Worm (Caenorhabditis elegans): Measurements from ENCODE around the gene F26A1.1.
A peak's percentile ranks its signal among the peaks of the same experiment; 100 is the strongest.

Gene F26A1.1

ce11 chrIII:4854918-4855317 is 4.6 kb downstream of the F26A1.1 start, which contains the start of gene C35D10.8:
Gene C35D10.8 (plus strand): TSS chrIII:4855218.
- TF ChIP-seq unc-98 (GFP tag; IDR thresholded peaks at IDR 0.05): no peak
- no peak for TF ChIP-seq elt-2 (tag; optimal IDR thresholded peaks at IDR 0.05)
- no peak for TF ChIP-seq elt-3 (tag; optimal IDR thresholded peaks at IDR 0.05)
- no peak for TF ChIP-seq dpl-1 (GFP tag; optimal IDR thresholded peaks at IDR 0.05)

DNA sequence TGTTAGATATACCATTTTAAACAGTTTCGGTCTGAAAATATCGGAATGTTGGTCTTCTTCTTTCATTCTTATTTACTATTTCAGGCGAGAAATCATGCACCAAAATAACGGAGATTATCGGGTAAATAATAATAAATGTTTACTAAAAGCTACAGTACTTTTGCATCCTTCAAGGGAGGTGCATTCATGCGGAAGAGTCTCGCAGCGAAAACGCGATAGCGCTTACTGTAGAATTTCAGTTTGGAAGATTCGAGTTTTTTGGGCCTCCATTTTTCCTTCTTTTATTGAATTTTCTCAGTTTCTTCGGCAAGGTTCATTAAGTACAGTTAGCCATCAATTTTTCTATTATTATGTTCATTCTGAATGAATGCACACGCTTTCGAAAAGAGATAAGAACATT is 5.8 kb downstream of the F26A1.1 start, which contains the start of gene C35D10.7:
Gene C35D10.7 (plus strand): TSS at position 85 of the 400 bp plus-strand sequence.
- TF ChIP-seq lin-15B (tag; optimal IDR thresholded peaks at IDR 0.05) (no peak), efl-1 (optimal IDR thresholded peaks at IDR 0.05) (no peak), efl-1 (GFP tag; optimal IDR thresholded peaks at IDR 0.05 in 1 of 2) (no peak), unc-86 (tag; optimal IDR thresholded peaks at IDR 0.05) (no peak), F16B12.6 (tag; optimal IDR thresholded peaks at IDR 0.05) (no peak), Y116A8C.19 (tag; optimal IDR thresholded peaks at IDR 0.05; ENCODE audit: borderline replicate concordance) (no peak), lir-3 (tag; optimal IDR thresholded peaks at IDR 0.05; ENCODE audit: poor library complexity) (no peak), lin-39 (tag; optimal IDR thresholded peaks at IDR 0.05) (no peak), jun-1 (tag; optimal IDR thresholded peaks at IDR 0.05) (no peak), mab-9 (GFP tag; IDR thresholded peaks at IDR 0.05) (no peak), nhr-12 (tag; optimal IDR thresholded peaks at IDR 0.05) (no peak), fkh-8 (tag; optimal IDR thresholded peaks at IDR 0.05) (no peak), fkh-4 (tag; optimal IDR thresholded peaks at IDR 0.05; ENCODE audit: borderline replicate concordance) (no peak), nhr-19 (GFP tag; conservative IDR thresholded peaks at IDR 0.05) (no peak), mef-2 (tag; optimal IDR thresholded peaks at IDR 0.05) (no peak), blmp-1 (tag; optimal IDR thresholded peaks at IDR 0.05) (no peak), ztf-11 (tag; optimal IDR thresholded peaks at IDR 0.05) (no peak), nhr-84 (tag; optimal IDR thresholded peaks at IDR 0.05) (no peak), irx-1 (tag; optimal IDR thresholded peaks at IDR 0.05) (no peak), fos-1 (tag; optimal IDR thresholded peaks at IDR 0.05) (no peak), unc-30 (tag; optimal IDR thresholded peaks at IDR 0.05) (no peak)

ce11 chrIII:4856992-4857391 is 6.7 kb downstream of the F26A1.1 start:
- TF ChIP-seq mab-9 (GFP tag; IDR thresholded peaks at IDR 0.05) (no peak), zag-1 (tag; optimal IDR thresholded peaks at IDR 0.05) (no peak), efl-1 (optimal IDR thresholded peaks at IDR 0.05) (no peak), efl-1 (GFP tag; optimal IDR thresholded peaks at IDR 0.05 in 1 of 2) (no peak), elt-2 (tag; optimal IDR thresholded peaks at IDR 0.05) (no peak), nhr-11 (tag; optimal IDR thresholded peaks at IDR 0.05) (no peak), tlp-1 (tag; optimal IDR thresholded peaks at IDR 0.05) (no peak), ces-1 (GFP tag; optimal IDR thresholded peaks at IDR 0.05) (no peak), unc-98 (GFP tag; IDR thresholded peaks at IDR 0.05) (no peak), irx-1 (tag; optimal IDR thresholded peaks at IDR 0.05) (no peak), F16B12.6 (tag; optimal IDR thresholded peaks at IDR 0.05) (no peak), efl-3 (GFP tag; optimal IDR thresholded peaks at IDR 0.05) (no peak), unc-86 (tag; optimal IDR thresholded peaks at IDR 0.05) (no peak), rnt-1 (tag; optimal IDR thresholded peaks at IDR 0.05) (no peak), nhr-76 (tag; optimal IDR thresholded peaks at IDR 0.05) (no peak), tbx-2 (tag; optimal IDR thresholded peaks at IDR 0.05) (no peak), grh-1 (GFP tag; IDR thresholded peaks at IDR 0.05) (no peak)

DNA sequence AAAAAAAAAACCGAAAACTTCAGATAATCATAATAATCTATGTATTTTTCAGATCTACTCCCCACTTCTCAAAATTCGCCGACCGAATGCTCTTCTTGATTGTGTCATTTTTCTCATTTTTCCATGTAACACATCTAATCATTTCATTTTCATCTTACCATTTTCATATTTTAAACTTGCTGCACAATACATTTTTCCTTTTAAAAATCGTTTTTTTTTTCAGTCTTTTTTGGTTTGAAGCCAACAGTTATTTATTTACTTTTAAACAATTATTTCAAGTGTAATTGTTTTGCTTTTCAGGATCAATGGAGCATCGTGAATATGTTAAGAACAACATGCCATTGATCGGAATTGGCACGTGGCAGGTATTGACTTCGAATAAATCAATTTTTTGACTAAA is 8.7 kb downstream of the F26A1.1 start, which contains the start of gene C35D10.6:
Gene C35D10.6 (plus strand): TSS at position 301 of the 400 bp plus-strand sequence.
- no peak for TF ChIP-seq efl-1 (optimal IDR thresholded peaks at IDR 0.05)
- TF ChIP-seq efl-1 (GFP tag; optimal IDR thresholded peaks at IDR 0.05 in 1 of 2): peak in 1 of 2 experiments; percentile 76
- TF ChIP-seq tlp-1 (tag; optimal IDR thresholded peaks at IDR 0.05): no peak

DNA sequence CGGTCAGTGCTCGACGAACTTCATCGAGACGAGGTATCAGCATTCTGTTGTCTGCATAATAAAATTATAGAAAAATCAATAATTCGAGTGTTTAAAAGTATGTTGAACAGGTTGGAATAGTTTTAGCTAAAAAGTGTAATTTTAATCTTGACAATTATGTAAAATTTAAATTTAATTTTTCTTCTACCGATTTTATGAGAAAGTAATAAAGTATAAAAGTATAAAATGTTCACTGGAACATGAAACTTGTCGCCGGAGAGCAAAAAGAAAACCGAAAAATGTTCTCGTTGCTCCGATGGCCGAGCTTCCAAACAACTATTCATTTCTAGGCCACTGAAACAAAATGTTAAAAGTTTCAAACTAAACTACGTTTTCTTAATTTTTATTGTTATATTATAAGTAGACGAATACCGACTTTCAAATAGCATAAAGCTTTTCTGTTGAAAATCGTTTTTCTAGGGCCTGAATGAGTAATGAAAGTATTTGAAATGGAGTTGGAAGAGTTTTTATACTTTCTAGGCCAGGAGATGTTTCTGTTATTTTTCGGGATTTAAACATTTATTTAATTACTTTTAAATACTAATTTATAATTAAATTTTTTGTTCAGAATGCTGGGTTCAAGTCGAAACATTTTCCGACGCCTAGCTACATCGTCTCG is 11.6 kb downstream of the F26A1.1 start, which contains the start of the genes C35D10.10 and C35D10.5:
Gene C35D10.10 (minus strand): TSS at position 51 of the 658 bp plus-strand sequence.
Gene C35D10.5 (plus strand): TSS at position 608 of the 658 bp plus-strand sequence.
- TF ChIP-seq irx-1 (tag; optimal IDR thresholded peaks at IDR 0.05) (peak; percentile 33), nhr-90 (tag; optimal IDR thresholded peaks at IDR 0.05; ENCODE audit: poor library complexity) (peak; percentile 48), unc-130 (tag; optimal IDR thresholded peaks at IDR 0.05) (no peak), dpl-1 (GFP tag; optimal IDR thresholded peaks at IDR 0.05) (peak in 2 of 3 experiments; percentile 4 to 17), rnt-1 (tag; optimal IDR thresholded peaks at IDR 0.05) (peak; percentile 8), nhr-19 (GFP tag; conservative IDR thresholded peaks at IDR 0.05) (no peak), ztf-11 (tag; optimal IDR thresholded peaks at IDR 0.05) (peak in 1 of 2 experiments; percentile 39), isw-1 (GFP tag; IDR thresholded peaks at IDR 0.05) (no peak), grh-1 (GFP tag; IDR thresholded peaks at IDR 0.05) (no peak), nhr-71 (tag; optimal IDR thresholded peaks at IDR 0.05) (peak; percentile 34), dsc-1 (tag; optimal IDR thresholded peaks at IDR 0.05) (peak; percentile 7), ceh-90 (tag; optimal IDR thresholded peaks at IDR 0.05) (peak; percentile 81), lsy-2 (tag; optimal IDR thresholded peaks at IDR 0.05) (peak in 1 of 2 experiments; percentile 35), nhr-20 (tag; optimal IDR thresholded peaks at IDR 0.05) (peak; percentile 12), lir-3 (tag; optimal IDR thresholded peaks at IDR 0.05; ENCODE audit: poor library complexity) (peak; percentile 62), snu-23 (GFP tag; optimal IDR thresholded peaks at IDR 0.05) (peak; percentile 4), efl-1 (optimal IDR thresholded peaks at IDR 0.05) (no peak), efl-1 (GFP tag; optimal IDR thresholded peaks at IDR 0.05 in 1 of 2) (peak in 1 of 2 experiments; percentile 27)
